Worm (Caenorhabditis elegans) whole organism, young adult: ENCODE measurements around the gene srx-76.

Source experiments
- bed-1 ChIP-seq: fragments of 200-800 bp; sonication (Bioruptor generic); IDR thresholded peaks from 2 replicates; pipeline ENCODE4 v1.3.6; 2022; ENCODE audit warnings: missing genetic modification reagents, missing genetic modification characterization, missing compliant biosample characterization
- ceh-58 ChIP-seq: fragments of 200-800 bp; sonication (Bioruptor generic); IDR thresholded peaks from 2 replicates; pipeline ENCODE4 v1.3.6; 2022; ENCODE audit warnings: missing genetic modification characterization, missing compliant biosample characterization
- dpl-1 ChIP-seq: fragments of 150-350 bp; optimal IDR thresholded peaks from 2 replicates; lab custom pipeline; 2014; ENCODE audit warnings: missing biosample characterization, missing genetic modification reagents, missing genetic modification characterization
- mxl-1 ChIP-seq: sonication (generic microtip); optimal IDR thresholded peaks from 2 replicates; lab custom pipeline; 2016; ENCODE audit warnings: missing genetic modification characterization, missing compliant biosample characterization
- snpc-4 ChIP-seq, 5 experiments: fragments of 150-350 bp in 1 of 5; sonication (generic microtip) in 4 of 5; optimal IDR thresholded peaks; 2 replicates each; lab custom pipeline; 2014 to 2018; ENCODE audit warnings: missing genetic modification characterization in 5 of 5, missing biosample characterization in 3 of 5, antibody characterized with exemption in 2 of 5, mild to moderate bottlenecking in 2 of 5, missing compliant biosample characterization in 2 of 5, missing genotype in 2 of 5, moderate library complexity in 2 of 5, missing genetic modification reagents in 1 of 5
- unc-62 ChIP-seq: fragments of 150-350 bp; optimal IDR thresholded peaks from 2 replicates; lab custom pipeline; 2014; ENCODE audit warnings: missing biosample characterization, missing genetic modification reagents, missing genetic modification characterization

DNA sequence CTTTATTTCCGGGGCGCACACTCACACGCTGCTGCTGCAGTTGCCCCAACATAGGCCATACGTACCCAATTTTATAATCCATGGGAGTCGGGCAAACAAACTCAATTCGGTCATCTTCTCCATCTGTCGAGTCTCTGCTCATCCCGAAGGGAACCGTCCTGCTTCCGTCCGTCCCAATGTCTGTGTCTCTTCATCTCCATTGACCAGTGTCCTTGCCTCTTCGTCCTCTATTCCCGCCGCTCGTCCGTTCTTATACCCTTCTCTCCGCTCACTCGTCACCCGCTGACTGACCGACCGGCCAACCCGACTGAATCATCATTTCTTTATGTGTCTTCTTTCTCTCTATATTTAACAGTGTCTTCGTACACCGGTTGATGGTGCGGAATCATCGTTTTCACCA, 46.8 kb upstream of the srx-76 start:
- TF ChIP-seq ceh-58 (GFP tag; lab: Robert Waterston, UW) (no peak), snpc-4 (GFP tag; optimal IDR thresholded peaks at IDR 0.05; lab: Kevin White, UChicago) (no peak), snpc-4 (tag; optimal IDR thresholded peaks at IDR 0.05; lab: Kevin White, UChicago) (no peak), bed-1 (GFP tag; lab: Robert Waterston, UW) (no peak), unc-62 (GFP tag; lab: Kevin White, UChicago) (no peak), dpl-1 (GFP tag; lab: Kevin White, UChicago) (no peak), mxl-1 (tag; lab: Kevin White, UChicago) (no peak)
